Worm (Caenorhabditis elegans) whole organism, young adult: ENCODE measurements around the gene nud-1.
A peak's percentile ranks its signal among the peaks of the same experiment; 100 is the strongest.

Experiments
- D2030.7 ChIP-seq: fragments of 200-800 bp; sonication (Bioruptor generic); IDR thresholded peaks from 2 replicates; pipeline ENCODE4 v1.3.6; 2022; ENCODE audit warnings: missing genetic modification reagents, missing genetic modification characterization, missing compliant biosample characterization
- F10E7.11 ChIP-seq: sonication (generic microtip); optimal IDR thresholded peaks from 2 replicates; lab custom pipeline; 2017; ENCODE audit warnings: mild to moderate bottlenecking, missing genetic modification characterization, moderate library complexity, missing compliant biosample characterization
- F23B12.7 ChIP-seq: sonication (generic microtip); optimal IDR thresholded peaks from 2 replicates; lab custom pipeline; 2017; ENCODE audit warnings: missing genetic modification characterization, mild to moderate bottlenecking, missing compliant biosample characterization, antibody characterized with exemption, moderate library complexity; ENCODE audit not compliant: insufficient read depth
- F33H1.4 ChIP-seq: fragments of 200-800 bp; sonication (Bioruptor generic); IDR thresholded peaks from 2 replicates; pipeline ENCODE4 v1.3.6; 2022; ENCODE audit warnings: missing genetic modification reagents, missing genetic modification characterization, missing compliant biosample characterization
- F39B2.1 ChIP-seq: fragments of 200-800 bp; sonication (Bioruptor generic); IDR thresholded peaks from 2 replicates; pipeline ENCODE4 v1.3.6; 2022; ENCODE audit warnings: missing genetic modification reagents, missing genetic modification characterization, missing compliant biosample characterization
- F55B11.4 ChIP-seq: sonication (generic microtip); optimal IDR thresholded peaks from 2 replicates; lab custom pipeline; 2016; ENCODE audit warnings: missing compliant biosample characterization, missing genetic modification characterization, borderline replicate concordance; ENCODE audit not compliant: insufficient read depth
- K11D2.4 ChIP-seq: fragments of 200-800 bp; sonication (Bioruptor generic); IDR thresholded peaks from 2 replicates; pipeline ENCODE4 v1.3.6; 2022; ENCODE audit warnings: missing genetic modification reagents, missing genetic modification characterization, missing compliant biosample characterization
- T07F8.4 ChIP-seq: sonication (generic microtip); optimal IDR thresholded peaks from 2 replicates; lab custom pipeline; 2016; ENCODE audit warnings: mild to moderate bottlenecking, missing genetic modification characterization, moderate library complexity, missing compliant biosample characterization
- Y53F4B.3 ChIP-seq: fragments of 200-800 bp; sonication (Bioruptor generic); IDR thresholded peaks from 2 replicates; pipeline ENCODE4 v1.3.6; 2022; ENCODE audit warnings: missing genetic modification reagents, missing genetic modification characterization, missing compliant biosample characterization
- Y56A3A.18 ChIP-seq: fragments of 200-800 bp; sonication (Bioruptor generic); IDR thresholded peaks from 2 replicates; pipeline ENCODE4 v1.3.6; 2022; ENCODE audit warnings: missing genetic modification reagents, missing genetic modification characterization, missing compliant biosample characterization
- Y79H2A.3 ChIP-seq: fragments of 200-800 bp; sonication (Bioruptor generic); conservative IDR thresholded peaks from 2 replicates; pipeline ENCODE4 v1.3.6; 2022; ENCODE audit warnings: missing genetic modification reagents, missing genetic modification characterization, missing compliant biosample characterization
- ceh-100 ChIP-seq: fragments of 200-800 bp; sonication (Bioruptor generic); IDR thresholded peaks from 2 replicates; pipeline ENCODE4 v1.3.6; 2022; ENCODE audit warnings: missing genetic modification reagents, missing genetic modification characterization, missing compliant biosample characterization
- ceh-58 ChIP-seq: fragments of 200-800 bp; sonication (Bioruptor generic); IDR thresholded peaks from 2 replicates; pipeline ENCODE4 v1.3.6; 2022; ENCODE audit warnings: missing genetic modification characterization, missing compliant biosample characterization
- ceh-91 ChIP-seq: fragments of 200-800 bp; sonication (Bioruptor generic); IDR thresholded peaks from 2 replicates; pipeline ENCODE4 v1.3.6; 2022; ENCODE audit warnings: missing genetic modification reagents, missing genetic modification characterization, missing compliant biosample characterization
- dox-1 ChIP-seq: fragments of 200-800 bp; sonication (Bioruptor generic); IDR thresholded peaks from 2 replicates; pipeline ENCODE4 v1.3.6; 2022; ENCODE audit warnings: missing genetic modification reagents, missing genetic modification characterization, missing compliant biosample characterization
- dpl-1 ChIP-seq: fragments of 150-350 bp; optimal IDR thresholded peaks from 2 replicates; lab custom pipeline; 2014; ENCODE audit warnings: missing biosample characterization, missing genetic modification reagents, missing genetic modification characterization
- efl-1 ChIP-seq: fragments of 150-350 bp; optimal IDR thresholded peaks from 2 replicates; lab custom pipeline; 2014; ENCODE audit warnings: missing biosample characterization, missing genetic modification reagents, missing genetic modification characterization
- ekl-4 ChIP-seq: fragments of 200-800 bp; sonication (Bioruptor generic); IDR thresholded peaks from 2 replicates; pipeline ENCODE4 v1.3.6; 2022; ENCODE audit warnings: missing genetic modification reagents, missing genetic modification characterization, missing compliant biosample characterization
- him-1 ChIP-seq: sonication (generic microtip); optimal IDR thresholded peaks from 2 replicates; lab custom pipeline; 2016; ENCODE audit warnings: missing genotype, missing genetic modification reagents, missing genetic modification characterization, missing compliant biosample characterization
- hmg-1.2 ChIP-seq: fragments of 200-800 bp; sonication (Bioruptor generic); IDR thresholded peaks from 2 replicates; pipeline ENCODE4 v1.3.6; 2022; ENCODE audit warnings: missing genetic modification reagents, missing genetic modification characterization, missing compliant biosample characterization
- hsf-1 ChIP-seq: fragments of 200-800 bp; sonication (Bioruptor generic); IDR thresholded peaks from 2 replicates; pipeline ENCODE4 v1.3.6; 2022; ENCODE audit warnings: missing genetic modification reagents, missing genetic modification characterization, missing compliant biosample characterization
- lag-1 ChIP-seq: fragments of 200-800 bp; sonication (Bioruptor generic); IDR thresholded peaks from 2 replicates; pipeline ENCODE4 v1.3.6; 2022; ENCODE audit warnings: missing genetic modification reagents, missing genetic modification characterization, missing compliant biosample characterization
- lin-35 ChIP-seq, 3 experiments: fragments of 150-350 bp in 2 of 3; sonication (generic microtip) in 1 of 3; optimal IDR thresholded peaks; 2 replicates each; lab custom pipeline; 2014 to 2018; ENCODE audit warnings: missing biosample characterization in 3 of 3, missing genetic modification characterization in 3 of 3, missing genetic modification reagents in 3 of 3
- lsl-1 ChIP-seq: fragments of 200-800 bp; sonication (Bioruptor generic); optimal IDR thresholded peaks from 2 replicates; lab custom pipeline; 2018; ENCODE audit warnings: mild to moderate bottlenecking, missing genetic modification characterization, moderate library complexity, missing compliant biosample characterization
- madf-6 ChIP-seq: fragments of 200-800 bp; sonication (Bioruptor generic); IDR thresholded peaks from 2 replicates; pipeline ENCODE4 v1.3.6; 2022; ENCODE audit warnings: missing genetic modification reagents, missing genetic modification characterization, missing compliant biosample characterization
- mcd-1 ChIP-seq: fragments of 200-800 bp; sonication (Bioruptor generic); IDR thresholded peaks from 2 replicates; pipeline ENCODE4 v1.3.6; 2022; ENCODE audit warnings: missing genetic modification reagents, missing genetic modification characterization, missing compliant biosample characterization
- nfya-1 ChIP-seq: sonication (generic microtip); optimal IDR thresholded peaks from 2 replicates; lab custom pipeline; 2017; ENCODE audit warnings: antibody characterized with exemption, missing compliant biosample characterization, missing genetic modification characterization, borderline replicate concordance; ENCODE audit not compliant: insufficient read depth
- nhr-120 ChIP-seq: fragments of 200-800 bp; sonication (Bioruptor generic); IDR thresholded peaks from 2 replicates; pipeline ENCODE4 v1.3.6; 2022; ENCODE audit warnings: missing genetic modification characterization, missing compliant biosample characterization
- rcor-1 ChIP-seq: fragments of 200-800 bp; sonication (Bioruptor generic); IDR thresholded peaks from 2 replicates; pipeline ENCODE4 v1.3.6; 2022; ENCODE audit warnings: missing genetic modification reagents, missing genetic modification characterization, missing compliant biosample characterization
- rpc-1 ChIP-seq, 2 experiments: fragments of 150-350 bp in 1 of 2; sonication (generic microtip) in 1 of 2; optimal IDR thresholded peaks; 2 replicates each; lab custom pipeline; 2014 to 2018; ENCODE audit warnings: missing biosample characterization in 1 of 2, missing genetic modification characterization in 1 of 2, missing genetic modification reagents in 1 of 2, missing genotype in 1 of 2
- sea-2 ChIP-seq: fragments of 200-800 bp; sonication (Bioruptor generic); IDR thresholded peaks from 2 replicates; pipeline ENCODE4 v1.3.6; 2022; ENCODE audit warnings: missing genetic modification characterization, missing compliant biosample characterization
- xnd-1 ChIP-seq: sonication (generic microtip); optimal IDR thresholded peaks from 2 replicates; lab custom pipeline; 2016; ENCODE audit warnings: missing genotype, missing genetic modification reagents, missing genetic modification characterization, missing compliant biosample characterization
- ztf-18 ChIP-seq: sonication (generic microtip); optimal IDR thresholded peaks from 2 replicates; lab custom pipeline; 2016; ENCODE audit warnings: missing genotype, mild to moderate bottlenecking, missing genetic modification characterization, missing compliant biosample characterization
- ztf-25 ChIP-seq: fragments of 200-800 bp; sonication (Bioruptor generic); IDR thresholded peaks from 2 replicates; pipeline ENCODE4 v1.3.6; 2022; ENCODE audit warnings: missing genetic modification reagents, missing genetic modification characterization, missing compliant biosample characterization

Gene nud-1

DNA sequence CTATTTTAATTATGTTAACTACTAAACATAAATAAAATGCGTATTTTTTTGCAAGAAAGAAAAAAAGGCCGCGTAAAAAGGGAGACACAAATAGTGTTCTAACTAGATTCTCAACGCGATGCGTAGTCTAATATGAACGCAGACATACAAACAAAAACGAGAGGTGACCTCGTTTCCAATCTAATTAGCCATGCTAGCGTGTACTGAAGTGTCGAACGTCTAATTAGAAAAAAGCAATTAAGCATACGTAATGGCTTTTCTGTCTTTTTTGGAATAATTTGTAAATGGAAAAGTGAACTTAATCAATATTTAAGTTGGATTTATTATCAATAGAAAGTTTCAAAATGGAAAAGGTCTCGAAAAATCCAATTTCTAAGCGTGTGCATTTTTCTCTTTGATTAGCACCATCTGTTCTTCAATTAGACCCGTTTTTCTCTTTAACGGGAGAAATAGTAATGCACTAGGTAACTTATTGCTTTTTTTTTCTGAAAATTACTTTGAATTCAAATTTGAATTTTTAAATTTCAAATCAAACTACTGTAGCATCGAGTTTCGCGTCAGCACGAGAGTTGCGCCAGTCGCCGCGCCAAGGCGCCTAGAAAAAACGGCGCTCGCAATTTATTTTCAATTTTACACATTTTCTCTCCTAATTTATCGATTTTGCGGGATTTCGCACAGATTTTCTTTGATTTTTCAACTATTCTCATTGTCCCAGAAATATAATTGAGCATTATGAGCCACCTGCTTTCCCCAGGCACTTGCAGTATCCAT is 638 bp upstream of the nud-1 start:
- TF ChIP-seq F23B12.7, result peak; percentile 0
- TF ChIP-seq ztf-18 (tag; lab: Kevin White, UChicago), result peak; percentile 96
- peak; percentile 86 for TF ChIP-seq lsl-1 (GFP tag; lab: Kevin White, UChicago)
- TF ChIP-seq lin-35 (GFP tag; optimal IDR thresholded peaks at IDR 0.05; lab: Kevin White, UChicago), result peak in 1 of 3 experiments; percentile 21
- TF ChIP-seq K11D2.4 (GFP tag; lab: Robert Waterston, UW), result no peak
- TF ChIP-seq efl-1 (GFP tag; lab: Kevin White, UChicago), result peak; percentile 59
- TF ChIP-seq nhr-120 (GFP tag; lab: Robert Waterston, UW), result no peak
- no peak for TF ChIP-seq F39B2.1 (GFP tag; lab: Robert Waterston, UW)
- no peak for TF ChIP-seq F55B11.4
- TF ChIP-seq nfya-1 (tag; lab: Kevin White, UChicago), result no peak
- TF ChIP-seq rpc-1 (optimal IDR thresholded peaks at IDR 0.05; lab: Kevin White, UChicago), result no peak
- no peak for TF ChIP-seq rpc-1 (tag; optimal IDR thresholded peaks at IDR 0.05; lab: Kevin White, UChicago)
- peak; percentile 45 for TF ChIP-seq dpl-1
- peak; percentile 41 for TF ChIP-seq xnd-1 (tag; lab: Kevin White, UChicago)
- TF ChIP-seq mcd-1 (GFP tag; lab: Robert Waterston, UW), result peak; percentile 51
- peak; percentile 55; the same call in 1 of the 2 replicates for TF ChIP-seq ekl-4
- no peak for TF ChIP-seq dox-1 (GFP tag; lab: Robert Waterston, UW)
- TF ChIP-seq D2030.7 (GFP tag; lab: Robert Waterston, UW), result peak; percentile 66; the same call in 1 of the 2 replicates
- TF ChIP-seq rcor-1 (GFP tag; lab: Robert Waterston, UW), result 0 out of 2 replicates have a peak, but pooled peaks have one; percentile 28
- peak; percentile 62 for TF ChIP-seq him-1 (tag; lab: Kevin White, UChicago)
- peak; percentile 35; the same call in 1 of the 2 replicates for TF ChIP-seq hmg-1.2 (GFP tag; lab: Robert Waterston, UW)
- peak; percentile 78 for TF ChIP-seq madf-6

DNA sequence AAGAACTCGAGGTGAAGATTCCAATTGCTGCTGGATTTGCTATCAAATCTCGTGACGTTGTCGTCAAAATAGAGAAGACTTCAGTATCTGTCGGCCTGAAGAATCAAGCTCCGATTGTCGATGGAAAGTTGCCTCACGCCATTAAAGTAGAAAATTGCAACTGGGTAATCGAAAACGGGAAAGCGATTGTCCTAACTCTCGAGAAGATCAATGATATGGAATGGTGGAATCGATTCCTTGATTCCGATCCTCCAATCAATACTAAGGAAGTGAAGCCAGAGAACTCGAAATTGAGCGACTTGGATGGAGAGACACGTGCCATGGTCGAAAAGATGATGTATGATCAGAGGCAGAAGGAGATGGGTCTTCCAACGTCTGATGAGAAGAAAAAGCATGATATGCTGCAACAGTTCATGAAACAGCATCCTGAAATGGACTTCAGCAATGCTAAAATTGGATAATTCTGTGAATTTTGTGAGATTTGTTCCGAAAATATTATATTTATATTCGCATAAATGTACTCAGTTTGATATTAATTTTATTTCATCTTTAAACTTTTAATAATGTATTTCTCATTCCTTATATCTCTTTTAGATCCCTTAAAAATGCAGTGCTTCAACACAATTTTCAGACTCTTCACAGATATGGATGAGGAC is 880 bp downstream of the nud-1 start, which contains the start of gene dro-1:
Gene dro-1 (plus strand): TSS at position 606 of the 656 bp plus-strand sequence.
- TF ChIP-seq F10E7.11 (tag; lab: Kevin White, UChicago), result no peak
- no peak for TF ChIP-seq Y79H2A.3
- TF ChIP-seq ceh-58 (GFP tag; lab: Robert Waterston, UW), result no peak
- no peak for TF ChIP-seq ceh-100
- TF ChIP-seq ceh-91 (GFP tag; lab: Robert Waterston, UW), result no peak
- no peak for TF ChIP-seq dpl-1
- TF ChIP-seq Y53F4B.3 (GFP tag; lab: Robert Waterston, UW), result no peak
- no peak for TF ChIP-seq D2030.7 (GFP tag; lab: Robert Waterston, UW)
- TF ChIP-seq T07F8.4 (tag; lab: Kevin White, UChicago), result no peak
- TF ChIP-seq ztf-25 (GFP tag; lab: Robert Waterston, UW), result no peak
- no peak for TF ChIP-seq mcd-1 (GFP tag; lab: Robert Waterston, UW)
- TF ChIP-seq nfya-1 (tag; lab: Kevin White, UChicago), result no peak
- TF ChIP-seq F33H1.4 (GFP tag; lab: Robert Waterston, UW), result no peak
- no peak for TF ChIP-seq rcor-1 (GFP tag; lab: Robert Waterston, UW)
- TF ChIP-seq hsf-1 (GFP tag; lab: Robert Waterston, UW), result no peak
- TF ChIP-seq Y56A3A.18 (GFP tag; lab: Robert Waterston, UW), result no peak
- no peak for TF ChIP-seq lag-1 (GFP tag; lab: Robert Waterston, UW)
- no peak for TF ChIP-seq sea-2
- no peak for TF ChIP-seq K11D2.4 (GFP tag; lab: Robert Waterston, UW)
